Worm (Caenorhabditis elegans) whole organism, midembryonic: Measurements from ENCODE around the gene nish-1.

ENCODE experiments used
- T22C8.4 ChIP-seq: fragments of 200-800 bp; sonication (Bioruptor generic); IDR thresholded peaks from 2 replicates; pipeline ENCODE4 v1.3.6; 2022; ENCODE audit warnings: missing genetic modification characterization, missing compliant biosample characterization
- cog-1 ChIP-seq: sonication (generic microtip); optimal IDR thresholded peaks from 2 replicates; lab custom pipeline; 2016; ENCODE audit warnings: missing genetic modification characterization, missing compliant biosample characterization
- flt-1 ChIP-seq: fragments of 200-800 bp; sonication (Bioruptor generic); IDR thresholded peaks from 2 replicates; pipeline ENCODE4 v1.3.6; 2022; ENCODE audit warnings: missing genetic modification characterization, missing compliant biosample characterization
- klf-2 ChIP-seq: fragments of 200-800 bp; sonication (Bioruptor generic); conservative IDR thresholded peaks from 2 replicates; pipeline ENCODE4 v1.3.6; 2022; ENCODE audit warnings: missing genetic modification reagents, missing genetic modification characterization, missing compliant biosample characterization
- med-1 ChIP-seq: sonication (generic microtip); optimal IDR thresholded peaks from 2 replicates; lab custom pipeline; 2017; ENCODE audit warnings: missing genetic modification characterization, mild to moderate bottlenecking, missing compliant biosample characterization, antibody characterized with exemption, missing genetic modification reagents; ENCODE audit not compliant: insufficient read depth
- ref-1 ChIP-seq: fragments of 200-800 bp; sonication (Bioruptor generic); conservative IDR thresholded peaks from 2 replicates; pipeline ENCODE4 v1.3.6; 2022; ENCODE audit warnings: missing genetic modification reagents, missing genetic modification characterization, missing compliant biosample characterization
- tab-1 ChIP-seq: fragments of 200-800 bp; sonication (Bioruptor generic); IDR thresholded peaks from 2 replicates; pipeline ENCODE4 v1.3.6; 2022; ENCODE audit warnings: missing genetic modification characterization, missing compliant biosample characterization
- ztf-23 ChIP-seq: fragments of 200-800 bp; sonication (Bioruptor generic); IDR thresholded peaks from 2 replicates; pipeline ENCODE4 v1.3.6; 2022; ENCODE audit warnings: missing genetic modification reagents, missing genetic modification characterization, missing compliant biosample characterization
- ztf-29 ChIP-seq: fragments of 200-800 bp; sonication (Bioruptor generic); IDR thresholded peaks from 2 replicates; pipeline ENCODE4 v1.3.6; 2022; ENCODE audit warnings: missing genetic modification reagents, missing genetic modification characterization, missing compliant biosample characterization

ce11 chrIV:10909206-10909605, 45.1 kb downstream of the nish-1 start, which contains the start of gene ZK596.2:
- TF ChIP-seq klf-2, result no peak
- no peak for TF ChIP-seq ref-1 (GFP tag; lab: Robert Waterston, UW)
- no peak for TF ChIP-seq T22C8.4 (GFP tag; lab: Robert Waterston, UW)
- no peak for TF ChIP-seq flt-1 (GFP tag; lab: Robert Waterston, UW)
- no peak for TF ChIP-seq tab-1 (GFP tag; lab: Robert Waterston, UW)
- no peak for TF ChIP-seq ztf-29
- no peak for TF ChIP-seq ztf-23
- TF ChIP-seq cog-1 (tag; lab: Kevin White, UChicago), result no peak
- TF ChIP-seq med-1, result no peak
